Worm (Caenorhabditis elegans) whole organism, L3 larva: ENCODE data around the gene C01G10.14.

Experiments used
- nhr-76 ChIP-seq: fragments of 150-350 bp; sonication (generic microtip); optimal IDR thresholded peaks from 5 replicates; lab custom pipeline; 2014; ENCODE audit warnings: missing biosample characterization, missing genetic modification characterization
- snpc-4 ChIP-seq: fragments of 150-350 bp; optimal IDR thresholded peaks from 2 replicates; lab custom pipeline; 2014; ENCODE audit warnings: missing biosample characterization, missing genetic modification characterization

DNA sequence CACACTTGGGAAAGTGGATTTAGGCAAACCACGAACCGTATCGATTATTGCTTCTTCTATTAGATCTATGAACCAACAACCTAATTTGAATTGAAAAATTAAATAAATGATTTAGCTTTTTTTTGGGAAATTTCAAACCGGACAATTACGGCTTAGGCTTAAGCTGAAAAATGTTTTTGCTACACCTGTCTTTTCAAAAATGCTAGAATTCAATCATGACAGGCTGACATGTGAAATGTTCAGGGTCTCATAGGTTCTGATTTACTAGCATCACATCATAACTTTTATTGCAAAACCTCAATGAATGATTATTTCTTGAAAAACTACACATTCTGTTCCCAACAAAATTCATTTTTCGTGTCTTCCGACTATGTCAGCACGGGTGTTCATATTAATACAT lies 47.5 kb upstream of the C01G10.14 start, which contains the start of gene srh-55:
- TF ChIP-seq snpc-4 (tag; lab: Kevin White, UChicago) (no peak), nhr-76 (tag; lab: Kevin White, UChicago) (no peak)
